Worm (Caenorhabditis elegans): ENCODE results near the gene nhr-66.

ce11 chrIV:8226474-8226873 lies 9.9 kb downstream of the nhr-66 start:
- TF ChIP-seq hlh-4 (tag; optimal IDR thresholded peaks at IDR 0.05) (no peak), ceh-82 (tag; optimal IDR thresholded peaks at IDR 0.05) (no peak), nhr-90 (tag; optimal IDR thresholded peaks at IDR 0.05; ENCODE audit: poor library complexity) (no peak), unc-86 (tag; optimal IDR thresholded peaks at IDR 0.05) (no peak), egl-27 (tag; optimal IDR thresholded peaks at IDR 0.05) (no peak), jun-1 (tag; optimal IDR thresholded peaks at IDR 0.05) (no peak)

Measured in whole organism, L1 larva.